Worm (Caenorhabditis elegans): ENCODE results near the gene pqn-91.

DNA sequence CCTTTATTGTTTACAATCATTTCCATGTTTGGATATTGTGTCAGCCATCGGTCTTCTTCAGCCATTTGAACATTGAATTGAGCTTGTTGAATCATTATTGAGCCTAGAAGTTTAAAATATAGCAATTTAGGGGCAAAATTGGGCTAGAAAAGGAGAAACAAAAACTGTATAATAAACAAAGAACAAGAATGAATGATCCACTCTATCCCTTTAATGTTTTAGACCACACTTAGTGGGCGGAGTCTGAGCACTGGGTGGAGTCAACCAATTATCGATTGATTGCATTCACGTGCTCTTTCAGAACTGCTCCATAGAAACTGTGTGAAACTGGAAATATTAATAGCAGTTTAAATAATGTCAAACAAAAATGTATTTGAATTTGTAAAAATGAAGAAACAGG lies 36.4 kb downstream of the pqn-91 start, which contains the start of gene tbx-40:
- TF ChIP-seq nhr-11 (tag; optimal IDR thresholded peaks at IDR 0.05) (no peak), dmd-9 (GFP tag; IDR thresholded peaks at IDR 0.05) (no peak), unc-62 (GFP tag; optimal IDR thresholded peaks at IDR 0.05 in 1 of 2) (no peak), unc-62 (tag; optimal IDR thresholded peaks at IDR 0.05) (no peak), unc-39 (tag; optimal IDR thresholded peaks at IDR 0.05) (no peak), ztf-11 (tag; optimal IDR thresholded peaks at IDR 0.05) (no peak), nhr-237 (tag; optimal IDR thresholded peaks at IDR 0.05) (no peak), D1046.2 (GFP tag; IDR thresholded peaks at IDR 0.05) (no peak), nhr-25 (tag; optimal IDR thresholded peaks at IDR 0.05; ENCODE audit: borderline replicate concordance, insufficient read depth) (no peak), pqm-1 (tag; optimal IDR thresholded peaks at IDR 0.05) (no peak), ceh-20 (GFP tag; IDR thresholded peaks at IDR 0.05) (no peak), ZK337.2 (GFP tag; IDR thresholded peaks at IDR 0.05) (no peak), mdl-1 (tag; optimal IDR thresholded peaks at IDR 0.05) (no peak)
